Worm (Caenorhabditis elegans): Measurements from ENCODE around the gene ttx-3.

DNA sequence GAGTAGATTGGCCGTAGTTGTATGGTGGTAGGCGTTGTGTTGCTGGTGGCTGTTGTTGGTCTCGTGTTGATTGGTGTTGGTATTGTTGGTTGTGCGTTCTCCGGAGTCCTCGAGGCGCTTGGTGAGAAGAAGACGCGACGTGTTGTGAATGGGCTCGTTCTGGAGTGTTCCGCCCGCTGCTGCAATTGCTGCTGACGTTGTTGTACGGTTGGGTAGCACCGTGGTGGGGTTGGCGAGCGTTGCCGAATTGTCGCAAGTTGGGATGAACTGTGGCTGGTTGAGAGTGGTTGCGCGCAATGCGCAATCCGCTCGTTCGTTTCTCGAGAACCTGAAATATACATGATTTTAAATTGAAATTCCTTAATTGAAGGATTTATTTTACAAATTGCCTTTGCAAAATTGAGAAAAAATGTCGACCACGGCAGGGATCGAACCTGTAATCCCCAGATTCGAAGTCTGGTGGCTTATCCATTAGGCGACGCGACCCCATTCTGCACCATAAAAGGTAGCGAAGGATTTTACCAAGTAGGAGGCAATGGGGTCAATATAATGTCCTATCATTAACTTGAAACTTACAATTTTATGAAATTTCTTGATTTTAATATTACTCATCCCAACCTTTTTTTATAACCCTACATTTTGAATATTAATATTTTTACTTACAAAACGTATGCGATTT, 37.1 kb upstream of the ttx-3 start:
- no peak for TF ChIP-seq sox-4 (tag; optimal IDR thresholded peaks at IDR 0.05)
- no peak for TF ChIP-seq eyg-1 (tag; optimal IDR thresholded peaks at IDR 0.05)
- TF ChIP-seq madf-2 (tag; optimal IDR thresholded peaks at IDR 0.05): no peak
- no peak for TF ChIP-seq odd-2 (tag; optimal IDR thresholded peaks at IDR 0.05)
- no peak for TF ChIP-seq ets-4 (tag; optimal IDR thresholded peaks at IDR 0.05)

All from whole organism, late embryonic.